Worm (Caenorhabditis elegans): Measurements from ENCODE around the gene dac-1.

Gene dac-1

ce11 chrIII:797507-797906 is 18.4 kb upstream of the dac-1 start:
- TF ChIP-seq W03F9.2 (tag; optimal IDR thresholded peaks at IDR 0.05) (no peak), him-1 (tag; optimal IDR thresholded peaks at IDR 0.05) (no peak)

DNA sequence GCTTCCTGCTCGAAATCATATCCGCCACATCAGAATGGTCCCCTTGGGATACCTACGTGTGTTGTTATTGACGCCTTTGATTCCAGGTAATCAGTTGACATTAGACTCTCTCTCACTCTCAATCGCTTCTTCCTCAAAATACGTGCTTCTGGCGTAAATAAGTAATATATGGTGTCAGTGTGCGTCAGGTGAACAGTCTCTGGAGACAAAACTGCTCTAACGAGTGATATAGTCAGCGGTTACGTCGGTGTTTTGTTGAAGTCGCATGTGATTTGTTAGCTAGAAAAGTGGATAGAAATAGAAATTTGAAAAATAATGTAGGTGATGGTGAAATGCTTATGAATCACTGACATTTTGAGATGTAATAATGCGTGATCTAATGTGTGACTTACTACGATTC is 13.9 kb upstream of the dac-1 start:
- no peak for TF ChIP-seq W03F9.2 (tag; optimal IDR thresholded peaks at IDR 0.05)
- TF ChIP-seq dao-5 (tag; optimal IDR thresholded peaks at IDR 0.05), result no peak
- no peak for TF ChIP-seq him-1 (tag; optimal IDR thresholded peaks at IDR 0.05)

DNA sequence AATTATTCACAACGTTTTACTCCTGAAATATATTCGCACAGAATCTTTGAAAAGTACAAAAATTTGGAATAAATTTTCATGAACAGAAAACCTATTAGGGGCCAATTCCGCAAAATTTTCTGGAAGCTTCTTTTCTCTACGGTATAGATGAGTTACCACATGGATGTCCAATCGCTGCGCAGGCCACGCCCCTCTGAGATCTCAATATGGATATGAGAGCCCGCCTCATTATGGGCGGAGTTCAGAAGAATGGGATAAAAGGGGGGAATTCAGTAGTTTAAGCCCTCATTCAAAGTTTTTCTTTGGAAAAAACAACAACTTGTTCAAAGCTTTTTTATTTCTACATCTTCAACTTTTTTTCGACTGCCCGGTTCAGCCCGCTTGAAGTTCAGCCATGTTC is 4.4 kb upstream of the dac-1 start, which contains the start of gene daf-7:
Gene daf-7 (plus strand): TSS at position 301 of the 400 bp plus-strand sequence.
- TF ChIP-seq W03F9.2 (tag; optimal IDR thresholded peaks at IDR 0.05) (no peak), him-1 (tag; optimal IDR thresholded peaks at IDR 0.05) (no peak), dao-5 (tag; optimal IDR thresholded peaks at IDR 0.05) (no peak)

ce11 chrIII:819313-819712 is 3.4 kb downstream of the dac-1 start:
- TF ChIP-seq him-1 (tag; optimal IDR thresholded peaks at IDR 0.05) (no peak), W03F9.2 (tag; optimal IDR thresholded peaks at IDR 0.05) (no peak), dao-5 (tag; optimal IDR thresholded peaks at IDR 0.05) (no peak)

DNA sequence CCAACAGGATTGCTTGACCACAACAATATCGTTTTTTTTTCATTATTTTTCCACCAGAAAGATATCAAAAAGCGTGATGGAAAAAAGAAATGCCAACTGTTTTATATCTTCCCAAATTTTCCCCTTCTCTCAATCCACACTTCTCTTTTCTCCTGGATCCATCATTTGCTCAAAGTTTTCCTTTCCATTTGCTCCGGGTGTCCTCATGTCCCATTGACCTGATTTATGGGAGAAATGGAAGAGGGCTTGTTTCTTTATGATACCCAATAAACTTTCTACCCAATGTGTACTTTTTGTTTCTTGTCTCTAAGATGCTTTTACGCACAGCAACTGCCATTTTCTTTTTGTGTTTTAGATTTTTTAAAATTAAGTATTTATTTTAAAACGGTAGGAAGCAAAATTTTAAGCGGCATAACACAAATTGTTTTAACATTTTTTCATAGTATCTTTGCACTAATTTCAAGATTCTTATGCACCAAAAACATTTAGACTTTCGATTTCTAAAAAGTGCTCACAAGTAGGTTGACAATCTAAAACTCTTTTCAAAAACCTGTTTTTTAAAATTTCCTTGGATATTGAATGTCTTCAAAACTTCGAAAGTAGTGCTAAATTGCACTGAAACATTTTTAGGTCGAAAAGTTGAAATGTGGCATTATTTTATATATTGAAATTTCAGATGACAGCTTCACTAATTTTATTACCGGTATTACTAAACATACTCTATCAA is 6.8 kb downstream of the dac-1 start, which contains the start of gene clec-149:
Gene clec-149 (plus strand): TSS at position 677 of the 727 bp plus-strand sequence.
- no peak for TF ChIP-seq him-1 (tag; optimal IDR thresholded peaks at IDR 0.05)
- no peak for TF ChIP-seq dao-5 (tag; optimal IDR thresholded peaks at IDR 0.05)
- no peak for TF ChIP-seq W03F9.2 (tag; optimal IDR thresholded peaks at IDR 0.05)

- TF ChIP-seq W03F9.2 (tag; optimal IDR thresholded peaks at IDR 0.05) (no peak), him-1 (tag; optimal IDR thresholded peaks at IDR 0.05) (no peak), dao-5 (tag; optimal IDR thresholded peaks at IDR 0.05) (no peak)
Observed at ce11 chrIII:825256-825655, 9.3 kb downstream of the dac-1 start.

DNA sequence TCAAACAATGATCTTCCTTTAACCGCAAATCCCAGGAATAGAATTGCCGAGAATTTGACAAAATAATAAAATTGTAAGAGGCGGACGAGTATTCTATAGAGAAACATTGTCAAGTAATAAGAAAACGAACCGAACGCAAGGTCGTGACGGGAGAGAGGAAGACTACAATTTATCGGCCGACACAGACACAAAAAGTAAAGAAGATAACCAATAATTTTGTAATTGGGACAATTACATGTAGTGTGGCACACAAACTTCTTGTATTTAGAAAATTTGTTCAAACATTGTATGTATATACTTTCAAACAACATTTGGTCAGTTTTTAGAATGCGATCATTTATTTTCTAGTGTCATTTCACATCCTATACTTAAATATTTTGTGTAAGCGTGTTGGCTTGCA is 16.0 kb downstream of the dac-1 start, which contains the start of gene ceeh-1:
Gene ceeh-1 (minus strand): TSS at position 317 of the 400 bp plus-strand sequence.
- TF ChIP-seq W03F9.2 (tag; optimal IDR thresholded peaks at IDR 0.05), result no peak
- TF ChIP-seq dao-5 (tag; optimal IDR thresholded peaks at IDR 0.05), result no peak
- TF ChIP-seq him-1 (tag; optimal IDR thresholded peaks at IDR 0.05), result no peak

- no peak for TF ChIP-seq W03F9.2 (tag; optimal IDR thresholded peaks at IDR 0.05)
- TF ChIP-seq him-1 (tag; optimal IDR thresholded peaks at IDR 0.05), result no peak
- no peak for TF ChIP-seq dao-5 (tag; optimal IDR thresholded peaks at IDR 0.05)
Observed at ce11 chrIII:832855-833504, 17.0 kb downstream of the dac-1 start, which contains the start of gene zip-2. TSS of gene zip-2 (plus strand) at chrIII:832982.

- no peak for TF ChIP-seq dao-5 (tag; optimal IDR thresholded peaks at IDR 0.05)
- peak; percentile 31 for TF ChIP-seq him-1 (tag; optimal IDR thresholded peaks at IDR 0.05)
- TF ChIP-seq W03F9.2 (tag; optimal IDR thresholded peaks at IDR 0.05), result peak; percentile 78
Observed at ce11 chrIII:833711-834442, 17.9 kb downstream of the dac-1 start.

- TF ChIP-seq W03F9.2 (tag; optimal IDR thresholded peaks at IDR 0.05), result no peak
- no peak for TF ChIP-seq dao-5 (tag; optimal IDR thresholded peaks at IDR 0.05)
- TF ChIP-seq him-1 (tag; optimal IDR thresholded peaks at IDR 0.05), result no peak
Observed at ce11 chrIII:834443-834815, 18.5 kb downstream of the dac-1 start.

DNA sequence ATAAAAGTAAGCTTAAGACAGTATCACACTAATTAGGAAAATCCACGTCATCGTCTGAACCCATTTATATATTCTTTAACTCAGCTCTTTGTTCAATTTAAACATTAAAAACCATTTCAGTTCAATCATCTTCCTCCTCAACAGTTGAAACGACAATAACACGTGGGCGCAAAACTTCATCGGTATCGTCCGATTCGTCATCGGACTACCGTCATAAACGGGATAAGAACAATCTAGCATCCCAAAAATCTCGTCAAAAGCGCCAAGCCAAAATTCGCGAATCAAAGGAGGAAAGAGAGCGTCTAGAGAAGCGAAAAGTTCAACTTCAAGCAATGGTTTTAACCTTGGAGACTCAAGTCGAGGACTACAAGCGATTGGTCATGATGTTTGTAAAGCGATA is 19.3 kb downstream of the dac-1 start:
- no peak for TF ChIP-seq W03F9.2 (tag; optimal IDR thresholded peaks at IDR 0.05)
- no peak for TF ChIP-seq dao-5 (tag; optimal IDR thresholded peaks at IDR 0.05)
- TF ChIP-seq him-1 (tag; optimal IDR thresholded peaks at IDR 0.05), result no peak

DNA sequence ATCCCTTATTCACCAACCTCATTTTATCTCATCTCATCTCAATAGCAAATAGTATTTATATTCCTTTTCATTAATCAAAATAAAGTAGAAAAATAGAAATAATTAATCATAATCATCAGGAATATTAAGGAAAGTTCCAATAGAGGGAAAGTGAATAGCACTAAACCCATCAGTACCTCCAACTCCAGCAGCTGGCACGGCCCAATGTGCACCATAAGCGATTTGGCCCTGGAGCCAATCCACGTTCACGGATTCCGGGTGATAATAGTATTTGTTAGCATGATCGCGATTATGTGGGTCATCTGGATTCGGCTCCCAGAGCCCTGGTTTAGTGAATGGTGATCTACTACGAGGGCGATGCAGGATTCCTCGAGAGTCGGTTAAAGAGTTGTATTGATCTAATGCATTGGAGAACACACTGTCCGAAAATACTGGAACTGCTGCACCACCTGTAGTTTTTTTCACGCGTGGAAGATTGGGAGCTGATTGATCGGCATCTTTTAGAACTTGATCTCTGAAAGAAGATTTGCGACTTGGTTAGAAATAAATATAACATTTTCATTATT is 19.9 kb downstream of the dac-1 start:
- TF ChIP-seq him-1 (tag; optimal IDR thresholded peaks at IDR 0.05), result peak; percentile 81
- peak; percentile 1 for TF ChIP-seq W03F9.2 (tag; optimal IDR thresholded peaks at IDR 0.05)
- peak; percentile 60 for TF ChIP-seq dao-5 (tag; optimal IDR thresholded peaks at IDR 0.05)

ce11 chrIII:839491-839890 is 23.5 kb downstream of the dac-1 start, which contains the start of gene dos-3:
TSS of gene dos-3 (minus strand) at chrIII:839591.
- TF ChIP-seq dao-5 (tag; optimal IDR thresholded peaks at IDR 0.05) (no peak), him-1 (tag; optimal IDR thresholded peaks at IDR 0.05) (no peak), W03F9.2 (tag; optimal IDR thresholded peaks at IDR 0.05) (no peak)

All from whole organism, L4/young adult.